Worm (Caenorhabditis elegans): ENCODE measurements around the gene czw-1.

czw-1 gene

ce11 chrIV:7946457-7946856, at the start of gene czw-1:
czw-1 (minus strand) TSS chrIV:7946825.
- TF ChIP-seq mls-2 (tag; optimal IDR thresholded peaks at IDR 0.05) (no peak), ceh-83 (GFP tag; optimal IDR thresholded peaks at IDR 0.05) (no peak), sptf-1 (tag; optimal IDR thresholded peaks at IDR 0.05) (no peak), nhr-2 (tag; optimal IDR thresholded peaks at IDR 0.05) (no peak), mab-5 (tag; optimal IDR thresholded peaks at IDR 0.05) (no peak), M03D4.4 (tag; optimal IDR thresholded peaks at IDR 0.05) (no peak), unc-39 (tag; optimal IDR thresholded peaks at IDR 0.05) (no peak), zip-8 (tag; optimal IDR thresholded peaks at IDR 0.05) (no peak)

ce11 chrIV:7994715-7995114, 48.1 kb upstream of the czw-1 start:
- no peak for TF ChIP-seq sptf-1 (tag; optimal IDR thresholded peaks at IDR 0.05)
- TF ChIP-seq unc-39 (tag; optimal IDR thresholded peaks at IDR 0.05): no peak
- TF ChIP-seq nhr-76 (tag; optimal IDR thresholded peaks at IDR 0.05): no peak
- TF ChIP-seq ham-2 (GFP tag; optimal IDR thresholded peaks at IDR 0.05): no peak
- no peak for TF ChIP-seq elt-3 (tag; optimal IDR thresholded peaks at IDR 0.05)
- no peak for TF ChIP-seq mab-5 (tag; optimal IDR thresholded peaks at IDR 0.05)
- no peak for TF ChIP-seq nhr-12 (tag; optimal IDR thresholded peaks at IDR 0.05)
- TF ChIP-seq unc-120 (tag; optimal IDR thresholded peaks at IDR 0.05; ENCODE audit: poor library complexity, severe bottlenecking): no peak
- TF ChIP-seq lsy-2 (tag; optimal IDR thresholded peaks at IDR 0.05): no peak
- TF ChIP-seq nhr-237 (tag; optimal IDR thresholded peaks at IDR 0.05): no peak
- no peak for TF ChIP-seq snpc-4 (tag; optimal IDR thresholded peaks at IDR 0.05)
- TF ChIP-seq flh-1 (GFP tag; optimal IDR thresholded peaks at IDR 0.05): no peak
- no peak for TF ChIP-seq hlh-1 (tag; optimal IDR thresholded peaks at IDR 0.05)

- TF ChIP-seq ceh-39 (tag; optimal IDR thresholded peaks at IDR 0.05) (no peak), flh-1 (GFP tag; optimal IDR thresholded peaks at IDR 0.05) (no peak), lsy-2 (tag; optimal IDR thresholded peaks at IDR 0.05) (no peak), ceh-43 (GFP tag; optimal IDR thresholded peaks at IDR 0.05) (no peak), unc-62 (GFP tag; optimal IDR thresholded peaks at IDR 0.05) (no peak), elt-3 (tag; optimal IDR thresholded peaks at IDR 0.05) (no peak), ztf-11 (tag; optimal IDR thresholded peaks at IDR 0.05) (no peak), lin-32 (GFP tag; optimal IDR thresholded peaks at IDR 0.05) (no peak), pha-4 (tag; optimal IDR thresholded peaks at IDR 0.05) (no peak), zip-8 (tag; optimal IDR thresholded peaks at IDR 0.05) (no peak), cnd-1 (tag; optimal IDR thresholded peaks at IDR 0.05) (no peak), mep-1 (tag; optimal IDR thresholded peaks at IDR 0.05) (no peak), ham-2 (GFP tag; optimal IDR thresholded peaks at IDR 0.05) (no peak)
These were observed 41.8 kb upstream of the czw-1 start, which contains the start of gene col-115 for ce11 chrIV:7988385-7988784. col-115 (plus strand) TSS chrIV:7988685.

- TF ChIP-seq lsy-2 (tag; optimal IDR thresholded peaks at IDR 0.05) (no peak), ham-2 (GFP tag; optimal IDR thresholded peaks at IDR 0.05) (no peak), cnd-1 (tag; optimal IDR thresholded peaks at IDR 0.05) (no peak), elt-1 (tag; optimal IDR thresholded peaks at IDR 0.05; ENCODE audit: borderline replicate concordance, insufficient read depth) (no peak), ces-1 (GFP tag; optimal IDR thresholded peaks at IDR 0.05) (no peak), blmp-1 (tag; optimal IDR thresholded peaks at IDR 0.05) (no peak), unc-120 (tag; optimal IDR thresholded peaks at IDR 0.05; ENCODE audit: poor library complexity, severe bottlenecking) (no peak), ceh-43 (GFP tag; optimal IDR thresholded peaks at IDR 0.05) (no peak), nhr-2 (tag; optimal IDR thresholded peaks at IDR 0.05) (no peak), unc-62 (GFP tag; optimal IDR thresholded peaks at IDR 0.05) (no peak), ceh-39 (tag; optimal IDR thresholded peaks at IDR 0.05) (no peak), elt-3 (tag; optimal IDR thresholded peaks at IDR 0.05) (no peak), snpc-4 (tag; optimal IDR thresholded peaks at IDR 0.05) (no peak), sptf-1 (tag; optimal IDR thresholded peaks at IDR 0.05) (no peak), hlh-1 (tag; optimal IDR thresholded peaks at IDR 0.05) (no peak), tbx-8 (GFP tag; optimal IDR thresholded peaks at IDR 0.05) (no peak), nhr-28 (tag; optimal IDR thresholded peaks at IDR 0.05) (no peak), zip-8 (tag; optimal IDR thresholded peaks at IDR 0.05) (no peak), lin-32 (GFP tag; optimal IDR thresholded peaks at IDR 0.05) (no peak)
These were observed 40.5 kb upstream of the czw-1 start, which contains the start of gene mec-17 for ce11 chrIV:7987083-7987482. mec-17 (minus strand) TSS chrIV:7987183.

ce11 chrIV:7985737-7986136, 39.1 kb upstream of the czw-1 start:
- TF ChIP-seq nhr-12 (tag; optimal IDR thresholded peaks at IDR 0.05) (no peak), elt-3 (tag; optimal IDR thresholded peaks at IDR 0.05) (peak; percentile 28), nhr-2 (tag; optimal IDR thresholded peaks at IDR 0.05) (no peak), ceh-43 (GFP tag; optimal IDR thresholded peaks at IDR 0.05) (no peak), ceh-83 (GFP tag; optimal IDR thresholded peaks at IDR 0.05) (no peak), zip-8 (tag; optimal IDR thresholded peaks at IDR 0.05) (no peak), blmp-1 (tag; optimal IDR thresholded peaks at IDR 0.05) (no peak)
